Worm (Caenorhabditis elegans) whole organism, young adult: ENCODE data around the gene ceh-16.

Experiments
- F49E8.2 ChIP-seq: sonication (generic microtip); optimal IDR thresholded peaks from 3 replicates; lab custom pipeline; 2017; ENCODE audit warnings: missing genetic modification characterization, mild to moderate bottlenecking, missing compliant biosample characterization, antibody characterized with exemption, moderate library complexity; ENCODE audit not compliant: insufficient read depth
- F55B11.4 ChIP-seq: sonication (generic microtip); optimal IDR thresholded peaks from 2 replicates; lab custom pipeline; 2016; ENCODE audit warnings: missing compliant biosample characterization, missing genetic modification characterization, borderline replicate concordance; ENCODE audit not compliant: insufficient read depth
- T07F8.4 ChIP-seq: sonication (generic microtip); optimal IDR thresholded peaks from 2 replicates; lab custom pipeline; 2016; ENCODE audit warnings: mild to moderate bottlenecking, missing genetic modification characterization, moderate library complexity, missing compliant biosample characterization
- aptf-2 ChIP-seq: fragments of 200-800 bp; sonication (Bioruptor generic); conservative IDR thresholded peaks from 2 replicates; pipeline ENCODE4 v1.3.6; 2022; ENCODE audit warnings: missing genetic modification reagents, missing genetic modification characterization, missing compliant biosample characterization
- attf-3 ChIP-seq: fragments of 200-800 bp; sonication (Bioruptor generic); conservative IDR thresholded peaks from 2 replicates; pipeline ENCODE4 v1.3.6; 2022; ENCODE audit warnings: missing genetic modification reagents, missing genetic modification characterization, missing compliant biosample characterization
- ceh-100 ChIP-seq: fragments of 200-800 bp; sonication (Bioruptor generic); IDR thresholded peaks from 2 replicates; pipeline ENCODE4 v1.3.6; 2022; ENCODE audit warnings: missing genetic modification reagents, missing genetic modification characterization, missing compliant biosample characterization
- dpl-1 ChIP-seq: fragments of 150-350 bp; optimal IDR thresholded peaks from 2 replicates; lab custom pipeline; 2014; ENCODE audit warnings: missing biosample characterization, missing genetic modification reagents, missing genetic modification characterization
- madf-6 ChIP-seq: fragments of 200-800 bp; sonication (Bioruptor generic); IDR thresholded peaks from 2 replicates; pipeline ENCODE4 v1.3.6; 2022; ENCODE audit warnings: missing genetic modification reagents, missing genetic modification characterization, missing compliant biosample characterization

- TF ChIP-seq attf-3 (GFP tag; lab: Robert Waterston, UW) (no peak), aptf-2 (GFP tag; lab: Robert Waterston, UW) (no peak), madf-6 (GFP tag; lab: Robert Waterston, UW) (no peak), dpl-1 (GFP tag; lab: Kevin White, UChicago) (no peak), T07F8.4 (tag; lab: Kevin White, UChicago) (no peak), ceh-100 (no peak), F49E8.2 (tag; lab: Kevin White, UChicago) (no peak), F55B11.4 (tag; lab: Kevin White, UChicago) (no peak)
Observed at ce11 chrIII:8667382-8667781, 44.8 kb downstream of the ceh-16 start, which contains the start of gene dpy-19.
